Fruit fly (Drosophila melanogaster): ENCODE data around the gene nAChRbeta3.

Gene nAChRbeta3

DNA sequence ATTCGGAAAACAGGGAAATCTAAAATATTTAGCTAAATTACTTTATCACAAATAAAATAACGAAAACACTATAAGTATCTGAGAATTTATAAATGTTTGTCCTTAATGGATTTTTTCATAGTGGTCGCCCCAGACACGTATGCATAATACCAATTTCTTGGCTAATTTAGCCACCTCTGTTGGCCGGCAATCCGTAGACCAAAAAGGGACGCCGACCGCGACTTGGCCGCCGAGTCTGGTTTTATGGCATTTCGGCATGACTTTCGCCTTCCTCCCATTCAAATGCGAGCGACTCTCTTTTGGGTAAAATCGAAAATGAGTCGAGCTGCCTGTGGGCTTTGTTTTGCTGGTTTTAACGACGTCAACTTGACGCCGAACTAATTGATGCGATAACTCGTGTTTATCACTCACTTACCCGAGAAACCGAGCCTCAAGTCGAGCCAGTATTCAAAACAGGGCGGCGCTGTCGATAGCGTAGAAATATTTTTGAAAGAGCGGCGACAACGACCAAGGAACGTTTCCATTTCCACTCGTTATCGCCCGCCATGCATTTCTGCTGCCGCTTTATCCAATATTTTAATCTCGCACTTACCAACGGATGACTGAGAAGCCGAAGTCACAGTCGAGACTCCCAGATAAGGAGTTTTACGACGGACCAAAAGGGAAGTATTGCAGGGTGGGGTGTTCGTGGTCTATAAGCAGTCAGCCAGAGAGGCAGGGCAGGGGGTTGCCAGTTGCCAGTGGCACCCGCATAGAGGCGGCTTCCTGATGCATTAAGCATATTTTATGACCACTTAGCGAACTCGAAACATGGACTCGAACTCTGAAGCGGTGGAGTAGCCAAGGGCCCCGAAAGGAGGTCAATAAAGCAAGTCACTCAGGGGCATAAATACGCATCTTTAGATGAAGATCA lies 25.7 kb upstream of the nAChRbeta3 start (continued):
- TF ChIP-seq Hmx (GFP tag; optimal IDR thresholded peaks at IDR 0.05) (no peak), nau (GFP tag; optimal IDR thresholded peaks at IDR 0.05) (no peak), chm (GFP tag; IDR thresholded peaks at IDR 0.05) (no peak), CG2116 (GFP tag; optimal IDR thresholded peaks at IDR 0.05) (no peak), CG31224 (GFP tag; IDR thresholded peaks at IDR 0.05) (no peak), unpg (GFP tag; optimal IDR thresholded peaks at IDR 0.05) (no peak), zen2 (GFP tag; IDR thresholded peaks at IDR 0.05; ENCODE audit: partially characterized antibody) (no peak), Mad (GFP tag; optimal IDR thresholded peaks at IDR 0.05) (no peak), HLHmδ (GFP tag; optimal IDR thresholded peaks at IDR 0.05) (no peak), Fer1 (GFP tag; optimal IDR thresholded peaks at IDR 0.05) (no peak), pita (GFP tag; optimal IDR thresholded peaks at IDR 0.05) (no peak), Ssrp (tag; optimal IDR thresholded peaks at IDR 0.05) (no peak), CG2199 (GFP tag; IDR thresholded peaks at IDR 0.05) (0 out of 3 replicates have a peak, but pooled peaks have one; percentile 57), Opbp (GFP tag; IDR thresholded peaks at IDR 0.05; ENCODE audit: partially characterized antibody) (no peak), CG30403 (GFP tag; optimal IDR thresholded peaks at IDR 0.05) (no peak), knrl (GFP tag; IDR thresholded peaks at IDR 0.05; ENCODE audit: partially characterized antibody) (no peak), eve (GFP tag; optimal IDR thresholded peaks at IDR 0.05) (no peak), org-1 (GFP tag; optimal IDR thresholded peaks at IDR 0.05) (no peak), gcm (GFP tag; optimal IDR thresholded peaks at IDR 0.05) (peak; percentile 58), onecut (GFP tag; IDR thresholded peaks at IDR 0.05) (no peak), lmd (GFP tag; IDR thresholded peaks at IDR 0.05) (no peak), CG7963 (GFP tag; IDR thresholded peaks at IDR 0.05; ENCODE audit: partially characterized antibody) (no peak), D (optimal IDR thresholded peaks at IDR 0.05) (no peak), D (GFP tag; optimal IDR thresholded peaks at IDR 0.05) (no peak), schlank (tag; optimal IDR thresholded peaks at IDR 0.05) (no peak), CG14860 (GFP tag; IDR thresholded peaks at IDR 0.05; ENCODE audit: partially characterized antibody) (no peak), CG3065 (GFP tag; optimal IDR thresholded peaks at IDR 0.05) (no peak), jumu (GFP tag; optimal IDR thresholded peaks at IDR 0.05) (no peak), prd (optimal IDR thresholded peaks at IDR 0.05) (no peak), prd (GFP tag; IDR thresholded peaks at IDR 0.05) (no peak), dpn (GFP tag; optimal IDR thresholded peaks at IDR 0.05) (no peak), Rfx (GFP tag; IDR thresholded peaks at IDR 0.05) (no peak), CG17829 (tag; optimal IDR thresholded peaks at IDR 0.05) (peak; percentile 2), CG11085 (GFP tag; IDR thresholded peaks at IDR 0.05) (no peak), Ets97D (GFP tag; optimal IDR thresholded peaks at IDR 0.05) (no peak), hb (GFP tag; IDR thresholded peaks at IDR 0.05; ENCODE audit: partially characterized antibody) (no peak), lola (GFP tag; optimal IDR thresholded peaks at IDR 0.05) (no peak), CG7745 (tag; optimal IDR thresholded peaks at IDR 0.05) (no peak), CG4424 (GFP tag; optimal IDR thresholded peaks at IDR 0.05) (no peak), btn (GFP tag; optimal IDR thresholded peaks at IDR 0.05) (no peak), stwl (tag; optimal IDR thresholded peaks at IDR 0.05) (no peak), CG6254 (GFP tag; optimal IDR thresholded peaks at IDR 0.05) (no peak), CG3281 (GFP tag; optimal IDR thresholded peaks at IDR 0.05) (no peak), kni (GFP tag; optimal IDR thresholded peaks at IDR 0.05) (peak; percentile 7), phol (tag; optimal IDR thresholded peaks at IDR 0.05) (no peak), CG5953 (GFP tag; IDR thresholded peaks at IDR 0.05) (0 out of 2 replicates have a peak, but pooled peaks have one; percentile 29), CG10462 (GFP tag; optimal IDR thresholded peaks at IDR 0.05) (no peak), pzg (GFP tag; optimal IDR thresholded peaks at IDR 0.05) (no peak), stc (GFP tag; IDR thresholded peaks at IDR 0.05) (no peak)

All from whole organism, embryonic.